Fruit fly (Drosophila melanogaster) whole organism, adult: ENCODE data around the gene Ciz1.

Experiments
- CG12768 ChIP-seq: fragments of 200-800 bp; sonication (Bioruptor generic); optimal IDR thresholded peaks from 2 replicates; lab custom pipeline; 2017; ENCODE audit warnings: missing biosample characterization, missing genetic modification characterization, mild to moderate bottlenecking, moderate library complexity, missing genetic modification reagents
- CG33017 ChIP-seq: fragments of 200-800 bp; sonication (Bioruptor generic); optimal IDR thresholded peaks from 2 replicates; lab custom pipeline; 2018; ENCODE audit warnings: missing biosample characterization, mild to moderate bottlenecking, missing genetic modification characterization, moderate library complexity
- CG5204 ChIP-seq: fragments of 200-800 bp; sonication (Bioruptor generic); optimal IDR thresholded peaks from 2 replicates; lab custom pipeline; 2016; ENCODE audit warnings: missing biosample characterization, missing genetic modification characterization
- Clk ChIP-seq: fragments of 200-800 bp; sonication (Bioruptor generic); optimal IDR thresholded peaks from 2 replicates; lab custom pipeline; 2017; ENCODE audit warnings: missing biosample characterization, missing genetic modification characterization
- Crg-1 ChIP-seq: fragments of 200-800 bp; sonication (Bioruptor generic); optimal IDR thresholded peaks from 2 replicates; lab custom pipeline; 2016; ENCODE audit warnings: missing biosample characterization, missing genetic modification characterization
- Hr96 ChIP-seq: fragments of 200-800 bp; sonication (Bioruptor generic); optimal IDR thresholded peaks from 2 replicates; lab custom pipeline; 2016; ENCODE audit warnings: missing biosample characterization, missing genetic modification characterization
- Mnt ChIP-seq: fragments of 200-800 bp; sonication (Bioruptor generic); optimal IDR thresholded peaks from 2 replicates; lab custom pipeline; 2016; ENCODE audit warnings: missing biosample characterization, mild to moderate bottlenecking, missing genetic modification characterization
- cic ChIP-seq: fragments of 200-800 bp; sonication (Bioruptor generic); optimal IDR thresholded peaks from 2 replicates; lab custom pipeline; 2017; ENCODE audit warnings: missing biosample characterization, mild to moderate bottlenecking, missing genetic modification characterization, moderate library complexity
- cnc ChIP-seq, 2 experiments: fragments of >200 bp; optimal IDR thresholded peaks; 2 replicates each; lab custom pipeline; 2017
- kay ChIP-seq: fragments of 200-800 bp; sonication (Bioruptor generic); peaks from one replicate; lab custom pipeline; 2016; ENCODE audit warnings: missing biosample characterization, missing genetic modification characterization, borderline replicate concordance
- ovo ChIP-seq: fragments of 200-800 bp; sonication (Bioruptor generic); optimal IDR thresholded peaks from 2 replicates; lab custom pipeline; 2016; ENCODE audit warnings: missing biosample characterization, missing genetic modification characterization
- pad ChIP-seq: fragments of 200-800 bp; sonication (Bioruptor generic); optimal IDR thresholded peaks from 3 replicates; lab custom pipeline; 2017; ENCODE audit warnings: missing biosample characterization, missing genetic modification characterization, mild to moderate bottlenecking, moderate library complexity, missing genetic modification reagents
- tj ChIP-seq: fragments of 200-800 bp; sonication (Bioruptor generic); optimal IDR thresholded peaks from 3 replicates; lab custom pipeline; 2017; ENCODE audit warnings: missing biosample characterization, mild to moderate bottlenecking, missing genetic modification characterization, moderate library complexity

DNA sequence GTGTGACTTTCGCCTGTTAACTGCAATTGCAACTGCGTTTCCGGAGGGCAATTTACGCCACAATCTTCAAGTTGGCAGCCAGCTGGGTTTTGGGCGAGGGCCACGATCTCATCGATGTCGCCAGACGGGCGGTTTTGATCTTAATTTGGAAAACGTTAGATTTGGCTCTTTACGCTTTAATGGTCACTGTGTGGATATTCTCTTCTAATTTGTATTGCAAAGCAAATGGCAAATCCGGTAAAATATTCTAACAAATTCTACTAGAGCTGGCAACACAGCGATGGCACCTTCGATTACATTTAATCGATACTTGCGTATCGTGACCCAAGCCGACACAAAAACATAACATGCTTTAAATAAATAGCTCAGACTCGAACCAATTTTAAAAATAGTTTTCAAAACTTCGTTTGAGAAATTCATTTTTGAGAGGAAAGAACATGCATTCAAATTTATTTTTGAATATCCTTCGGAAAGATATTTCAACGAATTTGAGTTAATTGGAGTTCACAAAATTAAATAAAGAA is 27.9 kb upstream of the Ciz1 start, which contains the start of gene I-2:
- TF ChIP-seq Clk (GFP tag; lab: Kevin White, UChicago) (no peak), kay (no peak), pad (no peak), CG12768 (GFP tag; lab: Kevin White, UChicago) (no peak), Mnt (GFP tag; lab: Kevin White, UChicago) (no peak), cic (GFP tag; lab: Kevin White, UChicago) (no peak), tj (no peak), Crg-1 (no peak), cnc (optimal IDR thresholded peaks at IDR 0.05; lab: Kevin White, UChicago) (no peak), ovo (no peak), Hr96 (GFP tag; lab: Kevin White, UChicago) (no peak), CG5204 (GFP tag; lab: Kevin White, UChicago) (no peak), CG33017 (tag; lab: Kevin White, UChicago) (no peak)
